Worm (Caenorhabditis elegans) whole organism, L2 larva: ENCODE data around the gene C01G6.4.

Source experiments
- aly-2 ChIP-seq: fragments of 150-350 bp; optimal IDR thresholded peaks from 2 replicates; lab custom pipeline; 2014; ENCODE audit warnings: missing biosample characterization, missing genetic modification characterization
- ama-1 ChIP-seq: fragments of 150-350 bp; optimal IDR thresholded peaks from 2 replicates; lab custom pipeline; 2018; ENCODE audit warnings: inconsistent platforms
- blmp-1 ChIP-seq: sonication (generic microtip); optimal IDR thresholded peaks from 2 replicates; lab custom pipeline; 2017; ENCODE audit warnings: missing genetic modification characterization, mild to moderate bottlenecking, missing compliant biosample characterization, antibody characterized with exemption, moderate library complexity; ENCODE audit not compliant: insufficient read depth
- ceh-16 ChIP-seq: fragments of 150-350 bp; optimal IDR thresholded peaks from 2 replicates; lab custom pipeline; 2014; ENCODE audit warnings: missing biosample characterization, missing genetic modification characterization
- lsy-2 ChIP-seq, 2 experiments: fragments of 150-350 bp in 1 of 2; sonication (generic microtip) in 1 of 2; optimal IDR thresholded peaks; 2 replicates each; lab custom pipeline; 2014 to 2017; ENCODE audit warnings: missing biosample characterization in 2 of 2, missing genetic modification characterization in 2 of 2
- mdl-1 ChIP-seq, 2 experiments: fragments of 150-350 bp in 1 of 2; sonication (generic microtip) in 1 of 2; optimal IDR thresholded peaks; 2 replicates each; lab custom pipeline; 2017; ENCODE audit warnings: missing biosample characterization in 2 of 2, missing genetic modification characterization in 2 of 2
- nhr-237 ChIP-seq: fragments of 150-350 bp; optimal IDR thresholded peaks from 2 replicates; lab custom pipeline; 2014; ENCODE audit warnings: missing biosample characterization, missing genetic modification characterization
- nhr-25 ChIP-seq: fragments of 150-350 bp; sonication (generic microtip); optimal IDR thresholded peaks from 3 replicates; lab custom pipeline; 2014; ENCODE audit warnings: missing biosample characterization, missing genetic modification characterization
- nhr-6 ChIP-seq: fragments of 150-350 bp; optimal IDR thresholded peaks from 2 replicates; lab custom pipeline; 2014; ENCODE audit warnings: missing biosample characterization, missing genetic modification characterization
- sem-4 ChIP-seq: fragments of 150-350 bp; optimal IDR thresholded peaks from 2 replicates; lab custom pipeline; 2014; ENCODE audit warnings: missing biosample characterization, missing genetic modification reagents, missing genetic modification characterization
- sma-3 ChIP-seq: sonication (generic microtip); optimal IDR thresholded peaks from 2 replicates; lab custom pipeline; 2016; ENCODE audit warnings: missing genetic modification reagents, missing genetic modification characterization, missing compliant biosample characterization
- ztf-11 ChIP-seq: sonication (generic microtip); optimal IDR thresholded peaks from 2 replicates; lab custom pipeline; 2017; ENCODE audit warnings: missing biosample characterization, missing genetic modification characterization

- no peak for TF ChIP-seq ztf-11 (tag; lab: Kevin White, UChicago)
- no peak for TF ChIP-seq nhr-237 (tag; lab: Kevin White, UChicago)
- TF ChIP-seq nhr-25 (tag; lab: Kevin White, UChicago), result no peak
- no peak for TF ChIP-seq mdl-1 (tag; optimal IDR thresholded peaks at IDR 0.05; lab: Kevin White, UChicago)
- TF ChIP-seq sem-4 (tag; lab: Kevin White, UChicago), result no peak
- TF ChIP-seq ama-1 (lab: Kevin White, UChicago), result no peak
- no peak for TF ChIP-seq aly-2 (tag; lab: Kevin White, UChicago)
- no peak for TF ChIP-seq ceh-16 (tag; lab: Kevin White, UChicago)
- TF ChIP-seq nhr-6 (tag; lab: Kevin White, UChicago), result no peak
- no peak for TF ChIP-seq blmp-1 (tag; lab: Kevin White, UChicago)
- TF ChIP-seq sma-3 (GFP tag; lab: Kevin White, UChicago), result no peak
- TF ChIP-seq lsy-2 (tag; optimal IDR thresholded peaks at IDR 0.05; lab: Kevin White, UChicago), result no peak
Observed at ce11 chrII:9311702-9312101, 38.9 kb upstream of the C01G6.4 start.
